Worm (Caenorhabditis elegans) whole organism, young adult: Measurements from ENCODE around the gene ckb-2.

ENCODE experiments used
- B0019.2 ChIP-seq: fragments of 200-800 bp; sonication (Bioruptor generic); conservative IDR thresholded peaks from 2 replicates; pipeline ENCODE4 v1.3.6; 2022; ENCODE audit warnings: missing genetic modification reagents, missing genetic modification characterization, missing compliant biosample characterization
- B0336.3 ChIP-seq: fragments of 200-800 bp; sonication (Bioruptor generic); IDR thresholded peaks from 2 replicates; pipeline ENCODE4 v1.3.6; 2022; ENCODE audit warnings: missing genetic modification characterization, missing compliant biosample characterization
- C17E4.6 ChIP-seq: fragments of 200-800 bp; sonication (Bioruptor generic); IDR thresholded peaks from 2 replicates; pipeline ENCODE4 v1.3.6; 2022; ENCODE audit warnings: missing genetic modification reagents, missing genetic modification characterization, missing compliant biosample characterization
- F33H1.4 ChIP-seq: fragments of 200-800 bp; sonication (Bioruptor generic); IDR thresholded peaks from 2 replicates; pipeline ENCODE4 v1.3.6; 2022; ENCODE audit warnings: missing genetic modification reagents, missing genetic modification characterization, missing compliant biosample characterization
- F37B4.10 ChIP-seq: fragments of 200-800 bp; sonication (Bioruptor generic); IDR thresholded peaks from 2 replicates; pipeline ENCODE4 v1.3.6; 2022; ENCODE audit warnings: missing genetic modification characterization, missing compliant biosample characterization
- F39B2.1 ChIP-seq: fragments of 200-800 bp; sonication (Bioruptor generic); IDR thresholded peaks from 2 replicates; pipeline ENCODE4 v1.3.6; 2022; ENCODE audit warnings: missing genetic modification reagents, missing genetic modification characterization, missing compliant biosample characterization
- F57A8.1 ChIP-seq: fragments of 200-800 bp; sonication (Bioruptor generic); optimal IDR thresholded peaks from 2 replicates; lab custom pipeline; 2018; ENCODE audit warnings: mild to moderate bottlenecking, missing genetic modification characterization, moderate library complexity, missing compliant biosample characterization
- K12H6.12 ChIP-seq: fragments of 200-800 bp; sonication (Bioruptor generic); optimal IDR thresholded peaks from 2 replicates; lab custom pipeline; 2018; ENCODE audit warnings: mild to moderate bottlenecking, missing genetic modification characterization, missing compliant biosample characterization
- T07F8.4 ChIP-seq: sonication (generic microtip); optimal IDR thresholded peaks from 2 replicates; lab custom pipeline; 2016; ENCODE audit warnings: mild to moderate bottlenecking, missing genetic modification characterization, moderate library complexity, missing compliant biosample characterization
- Y53G8AR.9 ChIP-seq: fragments of 200-800 bp; sonication (Bioruptor generic); conservative IDR thresholded peaks from 2 replicates; pipeline ENCODE4 v1.3.6; 2022; ENCODE audit warnings: missing genetic modification reagents, missing genetic modification characterization, missing compliant biosample characterization
- Y79H2A.3 ChIP-seq: fragments of 200-800 bp; sonication (Bioruptor generic); conservative IDR thresholded peaks from 2 replicates; pipeline ENCODE4 v1.3.6; 2022; ENCODE audit warnings: missing genetic modification reagents, missing genetic modification characterization, missing compliant biosample characterization
- ZK185.1 ChIP-seq: sonication (generic microtip); optimal IDR thresholded peaks from 2 replicates; lab custom pipeline; 2016; ENCODE audit warnings: mild to moderate bottlenecking, missing genetic modification characterization, missing compliant biosample characterization; ENCODE audit not compliant: poor library complexity, severe bottlenecking
- aptf-2 ChIP-seq: fragments of 200-800 bp; sonication (Bioruptor generic); conservative IDR thresholded peaks from 2 replicates; pipeline ENCODE4 v1.3.6; 2022; ENCODE audit warnings: missing genetic modification reagents, missing genetic modification characterization, missing compliant biosample characterization
- attf-5 ChIP-seq: fragments of 200-800 bp; sonication (Bioruptor generic); optimal IDR thresholded peaks from 2 replicates; lab custom pipeline; 2018; ENCODE audit warnings: mild to moderate bottlenecking, missing genetic modification characterization, missing compliant biosample characterization
- attf-6 ChIP-seq: fragments of 200-800 bp; sonication (Bioruptor generic); IDR thresholded peaks from 2 replicates; pipeline ENCODE4 v1.3.6; 2022; ENCODE audit warnings: missing genetic modification reagents, missing genetic modification characterization, missing compliant biosample characterization
- bed-1 ChIP-seq: fragments of 200-800 bp; sonication (Bioruptor generic); IDR thresholded peaks from 2 replicates; pipeline ENCODE4 v1.3.6; 2022; ENCODE audit warnings: missing genetic modification reagents, missing genetic modification characterization, missing compliant biosample characterization
- bed-2 ChIP-seq: fragments of 200-800 bp; sonication (Bioruptor generic); IDR thresholded peaks from 2 replicates; pipeline ENCODE4 v1.3.6; 2022; ENCODE audit warnings: missing genetic modification reagents, missing genetic modification characterization, missing compliant biosample characterization
- ceh-100 ChIP-seq: fragments of 200-800 bp; sonication (Bioruptor generic); IDR thresholded peaks from 2 replicates; pipeline ENCODE4 v1.3.6; 2022; ENCODE audit warnings: missing genetic modification reagents, missing genetic modification characterization, missing compliant biosample characterization
- chd-7 ChIP-seq: sonication (generic microtip); optimal IDR thresholded peaks from 2 replicates; lab custom pipeline; 2016; ENCODE audit warnings: mild to moderate bottlenecking, missing genetic modification characterization, moderate library complexity, missing compliant biosample characterization
- efl-1 ChIP-seq: fragments of 150-350 bp; optimal IDR thresholded peaks from 2 replicates; lab custom pipeline; 2014; ENCODE audit warnings: missing biosample characterization, missing genetic modification reagents, missing genetic modification characterization
- egl-18 ChIP-seq: fragments of 200-800 bp; sonication (Bioruptor generic); IDR thresholded peaks from 2 replicates; pipeline ENCODE4 v1.3.6; 2022; ENCODE audit warnings: missing genetic modification reagents, missing genetic modification characterization, missing compliant biosample characterization
- hmg-1.2 ChIP-seq: fragments of 200-800 bp; sonication (Bioruptor generic); IDR thresholded peaks from 2 replicates; pipeline ENCODE4 v1.3.6; 2022; ENCODE audit warnings: missing genetic modification reagents, missing genetic modification characterization, missing compliant biosample characterization
- hsf-1 ChIP-seq: fragments of 200-800 bp; sonication (Bioruptor generic); IDR thresholded peaks from 2 replicates; pipeline ENCODE4 v1.3.6; 2022; ENCODE audit warnings: missing genetic modification reagents, missing genetic modification characterization, missing compliant biosample characterization
- lsy-27 ChIP-seq: sonication (generic microtip); optimal IDR thresholded peaks from 2 replicates; lab custom pipeline; 2017; ENCODE audit warnings: missing genetic modification characterization, mild to moderate bottlenecking, missing compliant biosample characterization, antibody characterized with exemption, missing genotype, borderline replicate concordance; ENCODE audit not compliant: insufficient read depth
- madf-6 ChIP-seq: fragments of 200-800 bp; sonication (Bioruptor generic); IDR thresholded peaks from 2 replicates; pipeline ENCODE4 v1.3.6; 2022; ENCODE audit warnings: missing genetic modification reagents, missing genetic modification characterization, missing compliant biosample characterization
- madf-8 ChIP-seq: fragments of 200-800 bp; sonication (Bioruptor generic); conservative IDR thresholded peaks from 2 replicates; pipeline ENCODE4 v1.3.6; 2022; ENCODE audit warnings: missing genetic modification reagents, missing genetic modification characterization, missing compliant biosample characterization
- nhr-120 ChIP-seq: fragments of 200-800 bp; sonication (Bioruptor generic); IDR thresholded peaks from 2 replicates; pipeline ENCODE4 v1.3.6; 2022; ENCODE audit warnings: missing genetic modification characterization, missing compliant biosample characterization
- nhr-27 ChIP-seq: fragments of 200-800 bp; sonication (Bioruptor generic); optimal IDR thresholded peaks from 2 replicates; lab custom pipeline; 2018; ENCODE audit warnings: mild to moderate bottlenecking, missing genetic modification characterization, moderate library complexity, missing compliant biosample characterization
- nhr-90 ChIP-seq: sonication (generic microtip); optimal IDR thresholded peaks from 2 replicates; lab custom pipeline; 2016; ENCODE audit warnings: missing genotype, mild to moderate bottlenecking, missing genetic modification characterization, missing compliant biosample characterization
- pbrm-1 ChIP-seq: fragments of 200-800 bp; sonication (Bioruptor generic); IDR thresholded peaks from 2 replicates; pipeline ENCODE4 v1.3.6; 2022; ENCODE audit warnings: missing genetic modification reagents, missing genetic modification characterization, missing compliant biosample characterization
- rpc-1 ChIP-seq, 2 experiments: fragments of 150-350 bp in 1 of 2; sonication (generic microtip) in 1 of 2; optimal IDR thresholded peaks; 2 replicates each; lab custom pipeline; 2014 to 2018; ENCODE audit warnings: missing biosample characterization in 1 of 2, missing genetic modification characterization in 1 of 2, missing genetic modification reagents in 1 of 2, missing genotype in 1 of 2
- sea-2 ChIP-seq: fragments of 200-800 bp; sonication (Bioruptor generic); IDR thresholded peaks from 2 replicates; pipeline ENCODE4 v1.3.6; 2022; ENCODE audit warnings: missing genetic modification characterization, missing compliant biosample characterization
- tbx-9 ChIP-seq: sonication (generic microtip); optimal IDR thresholded peaks from 2 replicates; lab custom pipeline; 2016; ENCODE audit warnings: borderline replicate concordance, missing genetic modification characterization, inconsistent platforms, missing compliant biosample characterization
- tlf-1 ChIP-seq: fragments of 200-800 bp; sonication (Bioruptor generic); optimal IDR thresholded peaks from 2 replicates; lab custom pipeline; 2018; ENCODE audit warnings: mild to moderate bottlenecking, missing genetic modification characterization, missing compliant biosample characterization
- unc-62 ChIP-seq: fragments of 150-350 bp; optimal IDR thresholded peaks from 2 replicates; lab custom pipeline; 2014; ENCODE audit warnings: missing biosample characterization, missing genetic modification reagents, missing genetic modification characterization
- ztf-26 ChIP-seq: sonication (generic microtip); optimal IDR thresholded peaks from 2 replicates; lab custom pipeline; 2017; ENCODE audit warnings: missing genetic modification characterization, missing compliant biosample characterization

Gene ckb-2

DNA sequence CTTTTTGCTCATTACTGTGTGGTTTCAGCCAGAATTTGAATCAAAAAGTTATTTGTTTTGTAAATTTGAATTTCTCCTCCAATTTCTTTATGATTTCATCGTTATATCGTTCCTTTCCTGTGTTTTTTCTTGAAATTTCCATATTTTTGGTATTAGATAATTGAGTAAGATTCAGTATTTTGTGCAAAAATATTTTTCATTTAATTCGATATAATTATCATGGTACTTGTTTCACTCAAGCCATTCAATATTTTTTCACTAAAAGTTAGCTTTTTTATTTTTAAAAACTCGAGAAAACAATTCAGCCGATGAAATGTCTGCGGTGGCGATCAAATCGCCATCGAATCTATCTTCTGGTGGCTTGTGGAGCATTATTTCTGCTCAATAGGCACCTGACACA lies 22.7 kb upstream of the ckb-2 start, which contains the start of gene hse-5:
Gene hse-5, plus strand, starts transcription at position 301 of the 400 bp plus-strand sequence.
- TF ChIP-seq bed-2 (GFP tag; lab: Robert Waterston, UW) = no peak
- TF ChIP-seq aptf-2 (GFP tag; lab: Robert Waterston, UW) = no peak
- no peak for TF ChIP-seq ZK185.1 (tag; lab: Kevin White, UChicago)
- no peak for TF ChIP-seq rpc-1 (optimal IDR thresholded peaks at IDR 0.05; lab: Kevin White, UChicago)
- no peak for TF ChIP-seq rpc-1 (tag; optimal IDR thresholded peaks at IDR 0.05; lab: Kevin White, UChicago)
- no peak for TF ChIP-seq egl-18 (GFP tag; lab: Robert Waterston, UW)
- no peak for TF ChIP-seq nhr-90 (tag; lab: Kevin White, UChicago)
- no peak for TF ChIP-seq B0019.2 (GFP tag; lab: Robert Waterston, UW)
- no peak for TF ChIP-seq tbx-9 (tag; lab: Kevin White, UChicago)
- no peak for TF ChIP-seq F33H1.4
- no peak for TF ChIP-seq chd-7
- no peak for TF ChIP-seq F37B4.10
- TF ChIP-seq tlf-1 (GFP tag; lab: Kevin White, UChicago) = no peak
- no peak for TF ChIP-seq nhr-27
- TF ChIP-seq C17E4.6 (GFP tag; lab: Robert Waterston, UW) = no peak
- TF ChIP-seq hmg-1.2 (GFP tag; lab: Robert Waterston, UW) = no peak
- no peak for TF ChIP-seq F39B2.1 (GFP tag; lab: Robert Waterston, UW)
- no peak for TF ChIP-seq Y53G8AR.9
- no peak for TF ChIP-seq attf-6 (GFP tag; lab: Robert Waterston, UW)

- TF ChIP-seq unc-62 (GFP tag; lab: Kevin White, UChicago) = no peak
- no peak for TF ChIP-seq Y79H2A.3
- TF ChIP-seq tlf-1 (GFP tag; lab: Kevin White, UChicago) = no peak
- TF ChIP-seq lsy-27 = no peak
These were observed 17.9 kb upstream of the ckb-2 start, which contains the start of gene B0285.6 for ce11 chrIII:4349799-4350198. TSS of gene B0285.6 (plus strand) at chrIII:4350099.

DNA sequence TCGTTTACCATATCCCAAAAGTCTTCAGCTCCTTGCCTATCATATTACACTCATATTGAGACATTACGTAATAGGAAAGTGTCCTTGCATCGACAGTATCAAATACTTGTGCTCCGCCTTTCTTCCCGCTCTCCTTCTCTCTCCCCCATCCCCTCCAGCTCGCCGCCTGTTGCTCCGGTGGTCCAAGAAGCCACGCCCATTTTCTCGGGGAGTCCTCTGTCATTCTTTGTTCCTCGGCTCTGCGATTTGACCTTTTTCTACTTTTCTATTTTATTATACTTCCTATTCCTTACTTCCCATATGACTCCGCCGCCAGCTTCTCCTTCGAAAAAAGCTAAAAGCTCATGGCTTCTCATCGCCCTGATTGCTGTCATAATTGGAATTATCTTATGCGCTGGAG lies 11.4 kb upstream of the ckb-2 start, which contains the start of gene mnp-1:
Gene mnp-1, plus strand, starts transcription at position 211 of the 400 bp plus-strand sequence.
- no peak for TF ChIP-seq bed-1 (GFP tag; lab: Robert Waterston, UW)
- TF ChIP-seq K12H6.12 (tag; lab: Kevin White, UChicago) = no peak
- no peak for TF ChIP-seq tlf-1 (GFP tag; lab: Kevin White, UChicago)
- no peak for TF ChIP-seq ztf-26 (tag; lab: Kevin White, UChicago)
- TF ChIP-seq attf-5 (GFP tag; lab: Kevin White, UChicago) = no peak
- no peak for TF ChIP-seq nhr-120
- no peak for TF ChIP-seq hsf-1 (GFP tag; lab: Robert Waterston, UW)
- no peak for TF ChIP-seq attf-6 (GFP tag; lab: Robert Waterston, UW)
- no peak for TF ChIP-seq efl-1 (GFP tag; lab: Kevin White, UChicago)
- TF ChIP-seq lsy-27 = no peak
- no peak for TF ChIP-seq pbrm-1 (GFP tag; lab: Robert Waterston, UW)
- no peak for TF ChIP-seq sea-2
- no peak for TF ChIP-seq nhr-90 (tag; lab: Kevin White, UChicago)
- TF ChIP-seq madf-6 (GFP tag; lab: Robert Waterston, UW) = no peak
- no peak for TF ChIP-seq C17E4.6 (GFP tag; lab: Robert Waterston, UW)
- no peak for TF ChIP-seq B0336.3 (GFP tag; lab: Robert Waterston, UW)
- no peak for TF ChIP-seq T07F8.4 (tag; lab: Kevin White, UChicago)
- TF ChIP-seq ceh-100 (GFP tag; lab: Robert Waterston, UW) = no peak
- TF ChIP-seq F57A8.1 = no peak
- no peak for TF ChIP-seq madf-8
- TF ChIP-seq, all 124 proteins: peak for 0
